Fruit fly (Drosophila melanogaster) whole organism, embryonic: ENCODE measurements around the gene CG5968.

Experiments
- Blimp-1 ChIP-seq: fragments of 200-800 bp; sonication (Bioruptor generic); optimal IDR thresholded peaks from 3 replicates; lab custom pipeline; 2018; ENCODE audit warnings: missing biosample characterization, missing genetic modification characterization, mild to moderate bottlenecking, moderate library complexity, missing genetic modification reagents
- CG10321 ChIP-seq: fragments of 200-800 bp; sonication (Bioruptor generic); IDR thresholded peaks from 2 replicates; pipeline ENCODE4 v1.3.6; 2022; ENCODE audit warnings: missing biosample characterization, missing genetic modification characterization
- CG10979 ChIP-seq: fragments of 200-800 bp; sonication (Bioruptor generic); optimal IDR thresholded peaks from 2 replicates; lab custom pipeline; 2018; ENCODE audit warnings: missing biosample characterization, mild to moderate bottlenecking, missing genetic modification characterization, moderate library complexity
- CG11560 ChIP-seq: fragments of 200-800 bp; sonication (Bioruptor generic); IDR thresholded peaks from 3 replicates; pipeline ENCODE4 v1.3.6; 2022; ENCODE audit warnings: missing biosample characterization, missing genetic modification characterization
- CG11696 ChIP-seq: fragments of 200-800 bp; sonication (Bioruptor generic); IDR thresholded peaks from 2 replicates; pipeline ENCODE4 v1.3.6; 2022; ENCODE audit warnings: missing biosample characterization, missing genetic modification characterization
- CG11723 ChIP-seq: fragments of 200-800 bp; sonication (Bioruptor generic); optimal IDR thresholded peaks from 2 replicates; lab custom pipeline; 2017; ENCODE audit warnings: missing biosample characterization, mild to moderate bottlenecking, missing genetic modification characterization
- CG1233 ChIP-seq: fragments of 200-800 bp; sonication (Bioruptor generic); optimal IDR thresholded peaks from 4 replicates; lab custom pipeline; 2018; ENCODE audit warnings: missing biosample characterization, mild to moderate bottlenecking, missing genetic modification characterization
- CG13296 ChIP-seq: fragments of 200-800 bp; sonication (Bioruptor generic); optimal IDR thresholded peaks from 3 replicates; lab custom pipeline; 2018; ENCODE audit warnings: missing biosample characterization, mild to moderate bottlenecking, missing genetic modification characterization
- CG13624 ChIP-seq: fragments of 200-800 bp; sonication (Bioruptor generic); optimal IDR thresholded peaks from 2 replicates; lab custom pipeline; 2016; ENCODE audit warnings: missing biosample characterization, missing genetic modification characterization
- CG15073 ChIP-seq: fragments of 200-800 bp; sonication (Bioruptor generic); optimal IDR thresholded peaks from 2 replicates; lab custom pipeline; 2016; ENCODE audit warnings: missing biosample characterization, missing genetic modification characterization
- CG15269 ChIP-seq: fragments of 200-800 bp; sonication (Bioruptor generic); optimal IDR thresholded peaks from 2 replicates; lab custom pipeline; 2018; ENCODE audit warnings: missing biosample characterization, mild to moderate bottlenecking, missing genetic modification characterization, moderate library complexity
- CG1529 ChIP-seq: fragments of 200-800 bp; sonication (Bioruptor generic); optimal IDR thresholded peaks from 3 replicates; lab custom pipeline; 2018; ENCODE audit warnings: missing biosample characterization, missing genetic modification characterization
- CG17829 ChIP-seq: fragments of 200-800 bp; optimal IDR thresholded peaks from 2 replicates; lab custom pipeline; 2019; ENCODE audit warnings: missing biosample characterization, mild to moderate bottlenecking, missing genetic modification characterization, moderate library complexity
- CG18262 ChIP-seq: fragments of 200-800 bp; optimal IDR thresholded peaks from 3 replicates; lab custom pipeline; 2019; ENCODE audit warnings: missing biosample characterization, mild to moderate bottlenecking, missing genetic modification characterization, moderate library complexity
- CG2199 ChIP-seq: fragments of 200-800 bp; sonication (Bioruptor generic); IDR thresholded peaks from 3 replicates; pipeline ENCODE4 v1.3.6; 2022; ENCODE audit warnings: missing biosample characterization, missing genetic modification characterization
- CG2889 ChIP-seq: fragments of 200-800 bp; sonication (Bioruptor generic); IDR thresholded peaks from 3 replicates; pipeline ENCODE4 v1.3.6; 2022; ENCODE audit warnings: missing biosample characterization, missing genetic modification characterization
- CG43689 ChIP-seq: fragments of 200-800 bp; sonication (Bioruptor generic); IDR thresholded peaks from 2 replicates; pipeline ENCODE4 v1.3.6; 2022; ENCODE audit warnings: missing biosample characterization, missing genetic modification characterization
- CG4424 ChIP-seq: fragments of 200-800 bp; sonication (Bioruptor generic); optimal IDR thresholded peaks from 3 replicates; lab custom pipeline; 2016; ENCODE audit warnings: missing biosample characterization, missing genetic modification characterization
- CG4820 ChIP-seq: fragments of 200-800 bp; sonication (Bioruptor generic); optimal IDR thresholded peaks from 3 replicates; lab custom pipeline; 2016; ENCODE audit warnings: missing biosample characterization, missing genetic modification characterization
- CG4854 ChIP-seq: fragments of 200-800 bp; sonication (Bioruptor generic); optimal IDR thresholded peaks from 2 replicates; lab custom pipeline; 2016; ENCODE audit warnings: missing biosample characterization, missing genetic modification characterization, inconsistent platforms
- CG7987 ChIP-seq: fragments of 200-800 bp; sonication (Bioruptor generic); optimal IDR thresholded peaks from 2 replicates; lab custom pipeline; 2018; ENCODE audit warnings: missing biosample characterization, mild to moderate bottlenecking, missing genetic modification characterization, moderate library complexity
- CG8924 ChIP-seq: fragments of 200-800 bp; optimal IDR thresholded peaks from 3 replicates; lab custom pipeline; 2019; ENCODE audit warnings: missing biosample characterization, mild to moderate bottlenecking, missing genetic modification characterization, moderate library complexity
- CG9215 ChIP-seq: fragments of 200-800 bp; sonication (Bioruptor generic); IDR thresholded peaks from 2 replicates; pipeline ENCODE4 v1.3.6; 2022; ENCODE audit warnings: missing biosample characterization, missing genetic modification characterization
- CG9437 ChIP-seq: fragments of 200-800 bp; sonication (Bioruptor generic); optimal IDR thresholded peaks from 2 replicates; lab custom pipeline; 2018; ENCODE audit warnings: missing biosample characterization, mild to moderate bottlenecking, missing genetic modification characterization
- CTCF ChIP-seq: fragments of 200-800 bp; sonication (Bioruptor generic); optimal IDR thresholded peaks from 2 replicates; lab custom pipeline; 2017; ENCODE audit warnings: missing biosample characterization, mild to moderate bottlenecking, missing genetic modification characterization, moderate library complexity
- D19A ChIP-seq: fragments of 200-800 bp; optimal IDR thresholded peaks from 3 replicates; lab custom pipeline; 2019; ENCODE audit warnings: missing biosample characterization, mild to moderate bottlenecking, missing genetic modification characterization, moderate library complexity
- Dad ChIP-seq: fragments of 200-800 bp; sonication (Bioruptor generic); optimal IDR thresholded peaks from 3 replicates; lab custom pipeline; 2016; ENCODE audit warnings: missing biosample characterization, missing genetic modification characterization
- Elba2 ChIP-seq: fragments of 200-800 bp; sonication (Bioruptor generic); optimal IDR thresholded peaks from 3 replicates; lab custom pipeline; 2016; ENCODE audit warnings: missing biosample characterization, missing genetic modification characterization
- Ets65A ChIP-seq: fragments of 200-800 bp; sonication (Bioruptor generic); peaks from one replicate; lab custom pipeline; 2016; ENCODE audit warnings: missing biosample characterization, missing genetic modification characterization
- H15 ChIP-seq: fragments of 200-800 bp; sonication (Bioruptor generic); IDR thresholded peaks from 3 replicates; pipeline ENCODE4 v1.3.6; 2022; ENCODE audit warnings: missing biosample characterization, missing genetic modification characterization
- HLHmδ ChIP-seq: fragments of 200-800 bp; sonication (Bioruptor generic); optimal IDR thresholded peaks from 2 replicates; lab custom pipeline; 2018; ENCODE audit warnings: missing biosample characterization, mild to moderate bottlenecking, missing genetic modification characterization, moderate library complexity
- Hand ChIP-seq: fragments of 200-800 bp; sonication (Bioruptor generic); optimal IDR thresholded peaks from 2 replicates; lab custom pipeline; 2017; ENCODE audit warnings: mild to moderate bottlenecking, missing biosample characterization, missing genetic modification reagents, missing genetic modification characterization
- HmgZ ChIP-seq: fragments of 200-800 bp; sonication (Bioruptor generic); optimal IDR thresholded peaks from 2 replicates; lab custom pipeline; 2018; ENCODE audit warnings: missing biosample characterization, mild to moderate bottlenecking, missing genetic modification characterization
- MTF-1 ChIP-seq: fragments of 200-800 bp; sonication (Bioruptor generic); optimal IDR thresholded peaks from 2 replicates; lab custom pipeline; 2018; ENCODE audit warnings: missing biosample characterization, mild to moderate bottlenecking, missing genetic modification characterization, borderline replicate concordance
- Nf-YC ChIP-seq: fragments of 200-800 bp; optimal IDR thresholded peaks from 3 replicates; lab custom pipeline; 2019; ENCODE audit warnings: missing biosample characterization, mild to moderate bottlenecking, missing genetic modification characterization, moderate library complexity
- NfI ChIP-seq: fragments of 200-800 bp; sonication (Bioruptor generic); optimal IDR thresholded peaks from 3 replicates; lab custom pipeline; 2018; ENCODE audit warnings: missing biosample characterization, mild to moderate bottlenecking, missing genetic modification characterization, moderate library complexity
- Taf1 ChIP-seq: fragments of 200-800 bp; sonication (Bioruptor generic); IDR thresholded peaks from 2 replicates; pipeline ENCODE4 v1.3.6; 2022; ENCODE audit warnings: missing biosample characterization, missing genetic modification characterization
- Xrp1 ChIP-seq: fragments of 200-800 bp; sonication (Bioruptor generic); IDR thresholded peaks from 2 replicates; pipeline ENCODE4 v1.3.6; 2022; ENCODE audit warnings: missing biosample characterization, missing genetic modification characterization
- YL-1 ChIP-seq: fragments of 200-800 bp; sonication (Bioruptor generic); optimal IDR thresholded peaks from 3 replicates; lab custom pipeline; 2017; ENCODE audit warnings: missing biosample characterization, mild to moderate bottlenecking, missing genetic modification characterization
- ab ChIP-seq: fragments of 200-800 bp; sonication (Bioruptor generic); optimal IDR thresholded peaks from 2 replicates; lab custom pipeline; 2016; ENCODE audit warnings: missing biosample characterization, missing genetic modification characterization
- bab2 ChIP-seq: fragments of 200-800 bp; sonication (Bioruptor generic); optimal IDR thresholded peaks from 2 replicates; lab custom pipeline; 2016; ENCODE audit warnings: missing biosample characterization, missing genetic modification characterization
- btn ChIP-seq: fragments of 200-800 bp; sonication (Bioruptor generic); optimal IDR thresholded peaks from 2 replicates; lab custom pipeline; 2016; ENCODE audit warnings: missing biosample characterization, missing genetic modification characterization
- crol ChIP-seq: fragments of 200-800 bp; sonication (Bioruptor generic); IDR thresholded peaks from 2 replicates; pipeline ENCODE4 v1.3.6; 2022; ENCODE audit warnings: missing biosample characterization, missing genetic modification characterization
- dm ChIP-seq: fragments of 200-800 bp; sonication (Bioruptor generic); optimal IDR thresholded peaks from 3 replicates; lab custom pipeline; 2016; ENCODE audit warnings: missing biosample characterization, missing genetic modification characterization
- dmrt11E ChIP-seq: fragments of 200-800 bp; sonication (Bioruptor generic); optimal IDR thresholded peaks from 3 replicates; lab custom pipeline; 2018; ENCODE audit warnings: missing biosample characterization, mild to moderate bottlenecking, missing genetic modification characterization, moderate library complexity
- fd64A ChIP-seq: fragments of 200-800 bp; sonication (Bioruptor generic); optimal IDR thresholded peaks from 3 replicates; lab custom pipeline; 2018; ENCODE audit warnings: missing biosample characterization, mild to moderate bottlenecking, missing genetic modification characterization
- lab ChIP-seq: fragments of 200-800 bp; sonication (Bioruptor generic); optimal IDR thresholded peaks from 3 replicates; lab custom pipeline; 2017; ENCODE audit warnings: missing biosample characterization, missing genetic modification characterization, mild to moderate bottlenecking, moderate library complexity, missing genetic modification reagents
- row ChIP-seq: fragments of 200-800 bp; sonication (Bioruptor generic); IDR thresholded peaks from 3 replicates; pipeline ENCODE4 v1.3.6; 2022; ENCODE audit warnings: missing biosample characterization, missing genetic modification characterization
- sim ChIP-seq: fragments of 200-800 bp; sonication (Bioruptor generic); IDR thresholded peaks from 2 replicates; pipeline ENCODE4 v1.3.6; 2022; ENCODE audit warnings: missing biosample characterization, missing genetic modification characterization
- slou ChIP-seq: fragments of 200-800 bp; sonication (Bioruptor generic); optimal IDR thresholded peaks from 3 replicates; lab custom pipeline; 2016; ENCODE audit warnings: missing biosample characterization, missing genetic modification characterization
- stc ChIP-seq: fragments of 200-800 bp; sonication (Bioruptor generic); IDR thresholded peaks from 2 replicates; pipeline ENCODE4 v1.3.6; 2022; ENCODE audit warnings: missing biosample characterization, missing genetic modification characterization
- sug ChIP-seq: fragments of 200-800 bp; optimal IDR thresholded peaks from 2 replicates; lab custom pipeline; 2019; ENCODE audit warnings: missing biosample characterization, mild to moderate bottlenecking, missing genetic modification characterization, moderate library complexity
- z ChIP-seq: fragments of 200-800 bp; sonication (Bioruptor generic); IDR thresholded peaks from 3 replicates; pipeline ENCODE4 v1.3.6; 2022; ENCODE audit warnings: missing biosample characterization, missing genetic modification characterization

CG5968 gene

dm6 chr2L:16545772-16546171, 4.0 kb downstream of the CG5968 start (continued):
- TF ChIP-seq CG1529: peak; percentile 44
- TF ChIP-seq CG15073 (GFP tag; lab: Kevin White, UChicago): no peak
- 0 out of 2 replicates have a peak, but pooled peaks have one; percentile 25 for TF ChIP-seq CG11696
- TF ChIP-seq CG13296 (GFP tag; lab: Kevin White, UChicago): peak; percentile 73
- no peak for TF ChIP-seq fd64A
- peak; percentile 47 for TF ChIP-seq Dad (GFP tag; lab: Kevin White, UChicago)
- TF ChIP-seq CG4854 (GFP tag; lab: Kevin White, UChicago): peak; percentile 58
- peak; percentile 16 for TF ChIP-seq CG9437 (GFP tag; lab: Kevin White, UChicago)
- no peak for TF ChIP-seq YL-1 (GFP tag; lab: Kevin White, UChicago)
- peak; percentile 83 for TF ChIP-seq z (GFP tag; lab: Robert Waterston, UW)
- TF ChIP-seq crol (GFP tag; lab: Robert Waterston, UW): 0 out of 2 replicates have a peak, but pooled peaks have one; percentile 18
- peak; percentile 60 for TF ChIP-seq CG10979
- no peak for TF ChIP-seq CG10321
- peak; percentile 47 for TF ChIP-seq CG1233 (GFP tag; lab: Kevin White, UChicago)
- peak; percentile 78 for TF ChIP-seq Hand (GFP tag; lab: Kevin White, UChicago)
- no peak for TF ChIP-seq CG2889 (GFP tag; lab: Robert Waterston, UW)
- no peak for TF ChIP-seq CTCF (GFP tag; lab: Kevin White, UChicago)
- peak; percentile 77 for TF ChIP-seq CG8924 (tag; lab: Kevin White, UChicago)
- peak; percentile 53 for TF ChIP-seq D19A (tag; lab: Kevin White, UChicago)
- no peak for TF ChIP-seq dm (GFP tag; lab: Kevin White, UChicago)
- peak; percentile 70 for TF ChIP-seq NfI
- TF ChIP-seq CG43689 (GFP tag; lab: Robert Waterston, UW): no peak
- TF ChIP-seq bab2 (GFP tag; lab: Kevin White, UChicago): no peak
- TF ChIP-seq CG18262: peak; percentile 71
- TF ChIP-seq Nf-YC (tag; lab: Kevin White, UChicago): peak; percentile 34
- peak; percentile 52 for TF ChIP-seq HmgZ (tag; lab: Kevin White, UChicago)
- TF ChIP-seq Xrp1 (GFP tag; lab: Robert Waterston, UW): peak; percentile 67; the same call in 1 of the 2 replicates
- peak; percentile 61 for TF ChIP-seq Blimp-1 (GFP tag; lab: Kevin White, UChicago)
- peak; percentile 89 for TF ChIP-seq lab
- TF ChIP-seq ab (GFP tag; lab: Kevin White, UChicago): no peak
- peak; percentile 34 for TF ChIP-seq CG13624 (GFP tag; lab: Kevin White, UChicago)
- no peak for TF ChIP-seq dmrt11E (tag; lab: Kevin White, UChicago)
- TF ChIP-seq stc: peak; percentile 62
- no peak for TF ChIP-seq HLHmδ (GFP tag; lab: Kevin White, UChicago)
- TF ChIP-seq btn (GFP tag; lab: Kevin White, UChicago): peak; percentile 11
- TF ChIP-seq Ets65A (GFP tag; lab: Kevin White, UChicago): peak; percentile 77
- peak; percentile 91 for TF ChIP-seq CG4820 (GFP tag; lab: Kevin White, UChicago)
- no peak for TF ChIP-seq MTF-1 (GFP tag; lab: Kevin White, UChicago)
- peak; percentile 74 for TF ChIP-seq CG15269 (tag; lab: Kevin White, UChicago)
- TF ChIP-seq slou: peak; percentile 8
- TF ChIP-seq CG17829 (tag; lab: Kevin White, UChicago): peak; percentile 67
- TF ChIP-seq CG11723 (GFP tag; lab: Kevin White, UChicago): peak; percentile 36
- TF ChIP-seq Taf1 (GFP tag; lab: Robert Waterston, UW): no peak
- no peak for TF ChIP-seq CG11560 (tag; lab: Robert Waterston, UW)
- TF ChIP-seq row (GFP tag; lab: Robert Waterston, UW): peak; percentile 70
- peak; percentile 35 for TF ChIP-seq CG4424 (GFP tag; lab: Kevin White, UChicago)
- no peak for TF ChIP-seq Elba2
- TF ChIP-seq H15 (GFP tag; lab: Robert Waterston, UW): no peak
- no peak for TF ChIP-seq sim
- peak; percentile 22; the same call in 1 of the 2 replicates for TF ChIP-seq CG9215
- peak; percentile 49 for TF ChIP-seq sug
- TF ChIP-seq CG2199 (GFP tag; lab: Robert Waterston, UW): no peak
- peak; percentile 13 for TF ChIP-seq CG7987 (GFP tag; lab: Kevin White, UChicago)
